Fruit fly (Drosophila melanogaster) whole organism, pupa: ENCODE data around the gene jvl.
A peak's percentile ranks its signal among the peaks of the same experiment; 100 is the strongest.

Experiments used
- CG10348 ChIP-seq: fragments of 200-800 bp; sonication (Bioruptor generic); IDR thresholded peaks from 2 replicates; pipeline ENCODE4 v1.3.6; 2022; ENCODE audit warnings: missing biosample characterization, missing genetic modification characterization
- CG12605 ChIP-seq: fragments of 200-800 bp; sonication (Bioruptor generic); IDR thresholded peaks from 2 replicates; pipeline ENCODE4 v1.3.6; 2022; ENCODE audit warnings: missing biosample characterization, missing genetic modification characterization
- CG13204 ChIP-seq: fragments of 200-800 bp; sonication (Bioruptor generic); optimal IDR thresholded peaks from 2 replicates; lab custom pipeline; 2018; ENCODE audit warnings: missing biosample characterization, mild to moderate bottlenecking, missing genetic modification characterization, moderate library complexity
- CG14655 ChIP-seq: fragments of 200-800 bp; sonication (Bioruptor generic); optimal IDR thresholded peaks from 3 replicates; lab custom pipeline; 2017; ENCODE audit warnings: mild to moderate bottlenecking, missing biosample characterization, missing genetic modification reagents, missing genetic modification characterization
- CG15710 ChIP-seq: fragments of 200-800 bp; sonication (Bioruptor generic); optimal IDR thresholded peaks from 2 replicates; lab custom pipeline; 2018; ENCODE audit warnings: missing biosample characterization, mild to moderate bottlenecking, missing genetic modification characterization, moderate library complexity
- CG17806 ChIP-seq: fragments of 200-800 bp; sonication (Bioruptor generic); optimal IDR thresholded peaks from 2 replicates; lab custom pipeline; 2018; ENCODE audit warnings: missing biosample characterization, mild to moderate bottlenecking, missing genetic modification characterization, moderate library complexity
- CG32121 ChIP-seq: fragments of 200-800 bp; sonication (Bioruptor generic); IDR thresholded peaks from 2 replicates; pipeline ENCODE4 v1.3.6; 2022; ENCODE audit warnings: missing biosample characterization, missing genetic modification characterization
- CG34367 ChIP-seq: fragments of 200-800 bp; sonication (Bioruptor generic); optimal IDR thresholded peaks from 2 replicates; lab custom pipeline; 2018; ENCODE audit warnings: missing biosample characterization, mild to moderate bottlenecking, missing genetic modification characterization
- CG4496 ChIP-seq: fragments of 200-800 bp; sonication (Bioruptor generic); IDR thresholded peaks from 3 replicates; pipeline ENCODE4 v1.3.6; 2022; ENCODE audit warnings: missing biosample characterization, missing genetic modification characterization
- CG8159 ChIP-seq: fragments of 200-800 bp; sonication (Bioruptor generic); optimal IDR thresholded peaks from 3 replicates; lab custom pipeline; 2018; ENCODE audit warnings: missing biosample characterization, mild to moderate bottlenecking, missing genetic modification characterization, moderate library complexity
- CG8301 ChIP-seq: fragments of 200-800 bp; sonication (Bioruptor generic); optimal IDR thresholded peaks from 2 replicates; lab custom pipeline; 2018; ENCODE audit warnings: missing biosample characterization, mild to moderate bottlenecking, missing genetic modification characterization
- CG9948 ChIP-seq: fragments of 200-800 bp; sonication (Bioruptor generic); optimal IDR thresholded peaks from 2 replicates; lab custom pipeline; 2018; ENCODE audit warnings: missing biosample characterization, mild to moderate bottlenecking, missing genetic modification characterization, moderate library complexity
- D1 ChIP-seq: fragments of 200-800 bp; sonication (Bioruptor generic); optimal IDR thresholded peaks from 2 replicates; lab custom pipeline; 2018; ENCODE audit warnings: missing biosample characterization, mild to moderate bottlenecking, missing genetic modification characterization, moderate library complexity
- EcR ChIP-seq: fragments of 200-800 bp; sonication (Bioruptor generic); optimal IDR thresholded peaks from 3 replicates; lab custom pipeline; 2019; ENCODE audit warnings: missing biosample characterization, missing genetic modification characterization, mild to moderate bottlenecking, moderate library complexity, missing genetic modification reagents
- Ets98B ChIP-seq: fragments of 200-800 bp; sonication (Bioruptor generic); IDR thresholded peaks from 2 replicates; pipeline ENCODE4 v1.3.6; 2022; ENCODE audit warnings: missing biosample characterization, missing genetic modification characterization
- Pif1A ChIP-seq: fragments of 200-800 bp; sonication (Bioruptor generic); optimal IDR thresholded peaks from 3 replicates; lab custom pipeline; 2016; ENCODE audit warnings: missing biosample characterization, missing genetic modification characterization
- Pif1B ChIP-seq: fragments of 200-800 bp; sonication (Bioruptor generic); optimal IDR thresholded peaks from 3 replicates; lab custom pipeline; 2016; ENCODE audit warnings: missing biosample characterization, missing genetic modification characterization
- Snoo ChIP-seq: fragments of 200-800 bp; sonication (Bioruptor generic); optimal IDR thresholded peaks from 3 replicates; lab custom pipeline; 2017; ENCODE audit warnings: missing biosample characterization, mild to moderate bottlenecking, missing genetic modification characterization, inconsistent platforms
- fd96Ca ChIP-seq: fragments of 200-800 bp; sonication (Bioruptor generic); IDR thresholded peaks from 3 replicates; pipeline ENCODE4 v1.3.6; 2022; ENCODE audit warnings: missing biosample characterization, missing genetic modification characterization
- gl ChIP-seq: fragments of 200-800 bp; sonication (Bioruptor generic); optimal IDR thresholded peaks from 2 replicates; lab custom pipeline; 2018; ENCODE audit warnings: missing biosample characterization, mild to moderate bottlenecking, missing genetic modification characterization
- rn ChIP-seq: fragments of 200-800 bp; sonication (Bioruptor generic); IDR thresholded peaks from 2 replicates; pipeline ENCODE4 v1.3.6; 2022; ENCODE audit warnings: missing biosample characterization, missing genetic modification characterization

The jvl gene

DNA sequence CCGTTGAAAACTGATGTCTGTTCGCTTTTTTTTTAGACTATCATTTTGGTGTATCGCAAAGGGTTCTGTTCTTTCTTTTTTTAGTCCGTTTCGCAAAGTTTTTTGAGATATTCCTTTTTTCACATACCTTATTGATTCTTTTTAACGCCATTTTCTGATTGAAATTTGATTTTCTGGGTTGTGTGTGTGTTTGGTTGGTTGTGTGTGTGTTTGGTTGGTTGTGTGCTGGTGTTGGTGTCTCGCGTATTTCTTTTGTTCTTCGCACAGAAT is 1.2 kb upstream of the jvl start:
- TF ChIP-seq CG12605 (GFP tag; lab: Robert Waterston, UW) (no peak), CG10348 (GFP tag; lab: Robert Waterston, UW) (no peak), CG8301 (tag; lab: Kevin White, UChicago) (no peak), D1 (no peak), CG9948 (tag; lab: Kevin White, UChicago) (no peak), fd96Ca (no peak), Pif1B (GFP tag; lab: Kevin White, UChicago) (no peak), Pif1A (no peak), CG14655 (GFP tag; lab: Kevin White, UChicago) (no peak), CG4496 (GFP tag; lab: Robert Waterston, UW) (no peak), CG34367 (tag; lab: Kevin White, UChicago) (no peak)

- TF ChIP-seq gl (no peak), CG14655 (GFP tag; lab: Kevin White, UChicago) (peak; percentile 41), Snoo (tag; lab: Kevin White, UChicago) (peak; percentile 57), CG32121 (GFP tag; lab: Robert Waterston, UW) (0 out of 2 replicates have a peak, but pooled peaks have one; percentile 34), CG10348 (GFP tag; lab: Robert Waterston, UW) (no peak), rn (GFP tag; lab: Robert Waterston, UW) (no peak), CG13204 (GFP tag; lab: Kevin White, UChicago) (peak; percentile 21), Pif1A (peak; percentile 44), CG17806 (no peak), CG8301 (tag; lab: Kevin White, UChicago) (peak; percentile 10), CG15710 (peak; percentile 37), CG8159 (tag; lab: Kevin White, UChicago) (peak; percentile 13), D1 (no peak), EcR (peak; percentile 26), CG12605 (GFP tag; lab: Robert Waterston, UW) (peak; percentile 43), CG9948 (tag; lab: Kevin White, UChicago) (peak; percentile 14), CG34367 (tag; lab: Kevin White, UChicago) (peak; percentile 12), Pif1B (GFP tag; lab: Kevin White, UChicago) (peak; percentile 8), fd96Ca (0 out of 3 replicates have a peak, but pooled peaks have one; percentile 50), CG4496 (GFP tag; lab: Robert Waterston, UW) (peak; percentile 49; the same call in 1 of the 3 replicates), Ets98B (GFP tag; lab: Robert Waterston, UW) (peak; percentile 55)
Observed at dm6 chr3R:14740658-14741191, 657 bp upstream of the jvl start.

- TF ChIP-seq CG34367 (tag; lab: Kevin White, UChicago): no peak
- TF ChIP-seq CG15710: no peak
- TF ChIP-seq CG17806: no peak
- TF ChIP-seq CG13204 (GFP tag; lab: Kevin White, UChicago): peak; percentile 97
- TF ChIP-seq Pif1A: no peak
- no peak for TF ChIP-seq rn (GFP tag; lab: Robert Waterston, UW)
- TF ChIP-seq CG8301 (tag; lab: Kevin White, UChicago): no peak
- no peak for TF ChIP-seq CG32121 (GFP tag; lab: Robert Waterston, UW)
- 0 out of 3 replicates have a peak, but pooled peaks have one; percentile 22 for TF ChIP-seq CG4496 (GFP tag; lab: Robert Waterston, UW)
- no peak for TF ChIP-seq gl
- TF ChIP-seq EcR: peak; percentile 56
- no peak for TF ChIP-seq Ets98B (GFP tag; lab: Robert Waterston, UW)
- TF ChIP-seq CG10348 (GFP tag; lab: Robert Waterston, UW): no peak
- no peak for TF ChIP-seq CG8159 (tag; lab: Kevin White, UChicago)
- no peak for TF ChIP-seq Pif1B (GFP tag; lab: Kevin White, UChicago)
- no peak for TF ChIP-seq fd96Ca
- TF ChIP-seq CG12605 (GFP tag; lab: Robert Waterston, UW): no peak
- TF ChIP-seq Snoo (tag; lab: Kevin White, UChicago): no peak
Observed at dm6 chr3R:14742064-14742463, 682 bp downstream of the jvl start.

DNA sequence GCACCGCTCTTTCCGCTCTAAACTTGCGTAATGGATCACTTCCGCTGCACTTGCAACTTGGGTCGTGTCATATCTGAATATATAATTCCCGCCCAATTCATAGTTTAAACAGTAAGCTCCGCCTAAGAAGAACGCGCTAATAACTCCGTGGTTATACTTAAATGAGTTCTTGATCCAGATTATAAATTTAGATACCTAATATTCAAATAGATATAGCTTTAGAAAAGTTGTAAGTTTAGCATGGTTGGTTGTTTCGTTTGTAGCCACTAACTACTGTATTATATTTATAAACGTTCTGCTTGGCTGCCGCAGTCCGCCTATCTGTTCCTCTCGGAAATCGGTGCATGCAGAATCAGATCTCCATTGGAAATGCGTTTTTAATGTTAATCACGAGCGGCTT is 1.5 kb downstream of the jvl start:
- TF ChIP-seq CG34367 (tag; lab: Kevin White, UChicago) (peak; percentile 60), CG15710 (peak; percentile 68), CG13204 (GFP tag; lab: Kevin White, UChicago) (no peak), Ets98B (GFP tag; lab: Robert Waterston, UW) (peak; percentile 71), CG17806 (peak; percentile 72), CG8159 (tag; lab: Kevin White, UChicago) (peak; percentile 73), CG4496 (GFP tag; lab: Robert Waterston, UW) (peak; percentile 89), CG10348 (GFP tag; lab: Robert Waterston, UW) (no peak), Snoo (tag; lab: Kevin White, UChicago) (peak; percentile 47), CG12605 (GFP tag; lab: Robert Waterston, UW) (peak; percentile 66), rn (GFP tag; lab: Robert Waterston, UW) (peak; percentile 56; the same call in 1 of the 2 replicates), CG32121 (GFP tag; lab: Robert Waterston, UW) (peak; percentile 66), CG8301 (tag; lab: Kevin White, UChicago) (peak; percentile 53), gl (no peak), CG14655 (GFP tag; lab: Kevin White, UChicago) (peak; percentile 77), Pif1A (peak; percentile 81), fd96Ca (peak; percentile 53; the same call in 1 of the 3 replicates), CG9948 (tag; lab: Kevin White, UChicago) (peak; percentile 78), D1 (peak; percentile 10), EcR (no peak), Pif1B (GFP tag; lab: Kevin White, UChicago) (peak; percentile 72)

DNA sequence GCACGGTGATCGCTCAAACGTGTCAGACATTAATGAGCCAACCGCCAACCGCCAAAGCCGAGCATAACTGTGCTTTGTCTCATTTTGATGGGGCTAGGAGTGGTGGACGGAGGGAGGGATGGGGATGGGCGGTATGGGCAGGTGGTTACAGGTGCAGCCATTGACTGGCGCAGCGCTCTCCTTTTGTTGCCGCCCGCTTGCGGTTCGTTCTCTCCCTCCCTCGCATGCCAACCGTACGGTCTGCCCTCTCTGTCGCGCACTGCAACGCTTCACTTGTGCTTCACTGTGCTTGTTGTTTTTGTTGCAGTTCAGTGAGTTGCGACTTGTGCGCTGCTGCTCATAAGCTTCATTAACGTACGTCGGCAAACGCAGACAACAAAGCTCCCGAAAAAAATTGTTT is 2.0 kb downstream of the jvl start:
- TF ChIP-seq CG32121 (GFP tag; lab: Robert Waterston, UW) (no peak), CG13204 (GFP tag; lab: Kevin White, UChicago) (peak; percentile 82)
